Worm (Caenorhabditis elegans) whole organism, young adult: ENCODE data around the gene F36D3.14.

Experiments
- B0019.2 ChIP-seq: fragments of 200-800 bp; sonication (Bioruptor generic); conservative IDR thresholded peaks from 2 replicates; pipeline ENCODE4 v1.3.6; 2022; ENCODE audit warnings: missing genetic modification reagents, missing genetic modification characterization, missing compliant biosample characterization
- B0035.1 ChIP-seq: sonication (generic microtip); optimal IDR thresholded peaks from 2 replicates; lab custom pipeline; 2016; ENCODE audit warnings: missing genetic modification characterization, mild to moderate bottlenecking, missing compliant biosample characterization, missing genotype, missing genetic modification reagents
- D2030.7 ChIP-seq: fragments of 200-800 bp; sonication (Bioruptor generic); IDR thresholded peaks from 2 replicates; pipeline ENCODE4 v1.3.6; 2022; ENCODE audit warnings: missing genetic modification reagents, missing genetic modification characterization, missing compliant biosample characterization
- F33H1.4 ChIP-seq: fragments of 200-800 bp; sonication (Bioruptor generic); IDR thresholded peaks from 2 replicates; pipeline ENCODE4 v1.3.6; 2022; ENCODE audit warnings: missing genetic modification reagents, missing genetic modification characterization, missing compliant biosample characterization
- F37B4.10 ChIP-seq: fragments of 200-800 bp; sonication (Bioruptor generic); IDR thresholded peaks from 2 replicates; pipeline ENCODE4 v1.3.6; 2022; ENCODE audit warnings: missing genetic modification characterization, missing compliant biosample characterization
- F49E8.2 ChIP-seq: sonication (generic microtip); optimal IDR thresholded peaks from 3 replicates; lab custom pipeline; 2017; ENCODE audit warnings: missing genetic modification characterization, mild to moderate bottlenecking, missing compliant biosample characterization, antibody characterized with exemption, moderate library complexity; ENCODE audit not compliant: insufficient read depth
- Y53F4B.3 ChIP-seq: fragments of 200-800 bp; sonication (Bioruptor generic); IDR thresholded peaks from 2 replicates; pipeline ENCODE4 v1.3.6; 2022; ENCODE audit warnings: missing genetic modification reagents, missing genetic modification characterization, missing compliant biosample characterization
- Y67H2A.10 ChIP-seq: fragments of 200-800 bp; sonication (Bioruptor generic); conservative IDR thresholded peaks from 2 replicates; pipeline ENCODE4 v1.3.6; 2022; ENCODE audit warnings: missing genetic modification reagents, missing genetic modification characterization, missing compliant biosample characterization
- Y95B8A.8 ChIP-seq: fragments of 200-800 bp; sonication (Bioruptor generic); IDR thresholded peaks from 2 replicates; pipeline ENCODE4 v1.3.6; 2022; ENCODE audit warnings: missing genetic modification reagents, missing genetic modification characterization, missing compliant biosample characterization
- ZK185.1 ChIP-seq: sonication (generic microtip); optimal IDR thresholded peaks from 2 replicates; lab custom pipeline; 2016; ENCODE audit warnings: mild to moderate bottlenecking, missing genetic modification characterization, missing compliant biosample characterization; ENCODE audit not compliant: poor library complexity, severe bottlenecking
- athp-1 ChIP-seq: sonication (generic microtip); optimal IDR thresholded peaks from 2 replicates; lab custom pipeline; 2017; ENCODE audit warnings: mild to moderate bottlenecking, missing genetic modification characterization, missing compliant biosample characterization
- attf-3 ChIP-seq: fragments of 200-800 bp; sonication (Bioruptor generic); conservative IDR thresholded peaks from 2 replicates; pipeline ENCODE4 v1.3.6; 2022; ENCODE audit warnings: missing genetic modification reagents, missing genetic modification characterization, missing compliant biosample characterization
- ccch-3 ChIP-seq: fragments of 200-800 bp; sonication (Bioruptor generic); optimal IDR thresholded peaks from 2 replicates; lab custom pipeline; 2018; ENCODE audit warnings: mild to moderate bottlenecking, missing genetic modification characterization, missing compliant biosample characterization
- cebp-1 ChIP-seq, 2 experiments: fragments of 200-800 bp in 1 of 2; sonication (Bioruptor generic) in 1 of 2; sonication (generic microtip) in 1 of 2; IDR thresholded peaks in 1 of 2; optimal IDR thresholded peaks in 1 of 2; 2 replicates each; pipeline versions ENCODE4 v1.3.6 to Lab custom; 2017 to 2022; ENCODE audit warnings: missing compliant biosample characterization in 2 of 2, missing genetic modification characterization in 2 of 2, mild to moderate bottlenecking in 1 of 2, missing genetic modification reagents in 1 of 2, moderate library complexity in 1 of 2
- ceh-91 ChIP-seq: fragments of 200-800 bp; sonication (Bioruptor generic); IDR thresholded peaks from 2 replicates; pipeline ENCODE4 v1.3.6; 2022; ENCODE audit warnings: missing genetic modification reagents, missing genetic modification characterization, missing compliant biosample characterization
- die-1 ChIP-seq: sonication (generic microtip); optimal IDR thresholded peaks from 2 replicates; lab custom pipeline; 2016; ENCODE audit warnings: missing genotype, mild to moderate bottlenecking, missing genetic modification characterization, missing compliant biosample characterization
- dox-1 ChIP-seq: fragments of 200-800 bp; sonication (Bioruptor generic); IDR thresholded peaks from 2 replicates; pipeline ENCODE4 v1.3.6; 2022; ENCODE audit warnings: missing genetic modification reagents, missing genetic modification characterization, missing compliant biosample characterization
- dpff-1 ChIP-seq: sonication (generic microtip); optimal IDR thresholded peaks from 2 replicates; lab custom pipeline; 2017; ENCODE audit warnings: mild to moderate bottlenecking, missing genetic modification characterization, missing compliant biosample characterization
- egrh-3 ChIP-seq: fragments of 200-800 bp; sonication (Bioruptor generic); IDR thresholded peaks from 2 replicates; pipeline ENCODE4 v1.3.6; 2022; ENCODE audit warnings: missing genetic modification reagents, missing genetic modification characterization, missing compliant biosample characterization
- fkh-3 ChIP-seq: sonication (generic microtip); optimal IDR thresholded peaks from 2 replicates; lab custom pipeline; 2016; ENCODE audit warnings: mild to moderate bottlenecking, missing genetic modification characterization, missing compliant biosample characterization
- him-1 ChIP-seq: sonication (generic microtip); optimal IDR thresholded peaks from 2 replicates; lab custom pipeline; 2016; ENCODE audit warnings: missing genotype, missing genetic modification reagents, missing genetic modification characterization, missing compliant biosample characterization
- let-526 ChIP-seq: fragments of 200-800 bp; sonication (Bioruptor generic); IDR thresholded peaks from 2 replicates; pipeline ENCODE4 v1.3.6; 2022; ENCODE audit warnings: missing genetic modification reagents, missing genetic modification characterization, missing compliant biosample characterization
- let-607 ChIP-seq, 2 experiments: fragments of 200-800 bp in 1 of 2; sonication (Bioruptor generic) in 1 of 2; sonication (generic microtip) in 1 of 2; optimal IDR thresholded peaks; 2 replicates each; lab custom pipeline; 2016 to 2018; ENCODE audit warnings: mild to moderate bottlenecking in 2 of 2, missing compliant biosample characterization in 2 of 2, missing genetic modification characterization in 2 of 2, moderate library complexity in 2 of 2, missing genotype in 1 of 2
- lin-40 ChIP-seq: sonication (generic microtip); optimal IDR thresholded peaks from 2 replicates; lab custom pipeline; 2016; ENCODE audit warnings: missing genetic modification characterization, mild to moderate bottlenecking, missing compliant biosample characterization, missing genotype, missing genetic modification reagents
- lir-1 ChIP-seq: fragments of 200-800 bp; sonication (Bioruptor generic); conservative IDR thresholded peaks from 2 replicates; pipeline ENCODE4 v1.3.6; 2022; ENCODE audit warnings: missing genetic modification reagents, missing genetic modification characterization, missing compliant biosample characterization
- lsy-27 ChIP-seq: sonication (generic microtip); optimal IDR thresholded peaks from 2 replicates; lab custom pipeline; 2017; ENCODE audit warnings: missing genetic modification characterization, mild to moderate bottlenecking, missing compliant biosample characterization, antibody characterized with exemption, missing genotype, borderline replicate concordance; ENCODE audit not compliant: insufficient read depth
- madf-8 ChIP-seq: fragments of 200-800 bp; sonication (Bioruptor generic); conservative IDR thresholded peaks from 2 replicates; pipeline ENCODE4 v1.3.6; 2022; ENCODE audit warnings: missing genetic modification reagents, missing genetic modification characterization, missing compliant biosample characterization
- mes-4 ChIP-seq: sonication (generic microtip); optimal IDR thresholded peaks from 2 replicates; lab custom pipeline; 2016; ENCODE audit warnings: missing genotype, missing genetic modification characterization, missing compliant biosample characterization
- nfya-1 ChIP-seq: sonication (generic microtip); optimal IDR thresholded peaks from 2 replicates; lab custom pipeline; 2017; ENCODE audit warnings: antibody characterized with exemption, missing compliant biosample characterization, missing genetic modification characterization, borderline replicate concordance; ENCODE audit not compliant: insufficient read depth
- pha-4 ChIP-seq: fragments of 150-350 bp; sonication (generic microtip); optimal IDR thresholded peaks from 2 replicates; lab custom pipeline; 2014; ENCODE audit warnings: missing biosample characterization, missing genetic modification reagents, missing genetic modification characterization
- rcor-1 ChIP-seq: fragments of 200-800 bp; sonication (Bioruptor generic); IDR thresholded peaks from 2 replicates; pipeline ENCODE4 v1.3.6; 2022; ENCODE audit warnings: missing genetic modification reagents, missing genetic modification characterization, missing compliant biosample characterization
- repo-1 ChIP-seq: sonication (generic microtip); optimal IDR thresholded peaks from 2 replicates; lab custom pipeline; 2017; ENCODE audit warnings: mild to moderate bottlenecking, missing genetic modification characterization, missing compliant biosample characterization
- sdz-38 ChIP-seq: sonication (generic microtip); optimal IDR thresholded peaks from 2 replicates; lab custom pipeline; 2016; ENCODE audit warnings: missing genotype, missing genetic modification characterization, missing compliant biosample characterization
- somi-1 ChIP-seq: fragments of 200-800 bp; sonication (Bioruptor generic); optimal IDR thresholded peaks from 2 replicates; lab custom pipeline; 2018; ENCODE audit warnings: mild to moderate bottlenecking, missing genetic modification characterization, missing compliant biosample characterization
- tbp1 ChIP-seq: fragments of 200-800 bp; sonication (Bioruptor generic); optimal IDR thresholded peaks from 2 replicates; lab custom pipeline; 2018; ENCODE audit warnings: mild to moderate bottlenecking, missing genetic modification characterization, missing compliant biosample characterization
- ztf-22 ChIP-seq: fragments of 200-800 bp; sonication (Bioruptor generic); optimal IDR thresholded peaks from 2 replicates; lab custom pipeline; 2018; ENCODE audit warnings: mild to moderate bottlenecking, missing genetic modification characterization, moderate library complexity, missing compliant biosample characterization
- ztf-26 ChIP-seq: sonication (generic microtip); optimal IDR thresholded peaks from 2 replicates; lab custom pipeline; 2017; ENCODE audit warnings: missing genetic modification characterization, missing compliant biosample characterization

F36D3.14 gene

DNA sequence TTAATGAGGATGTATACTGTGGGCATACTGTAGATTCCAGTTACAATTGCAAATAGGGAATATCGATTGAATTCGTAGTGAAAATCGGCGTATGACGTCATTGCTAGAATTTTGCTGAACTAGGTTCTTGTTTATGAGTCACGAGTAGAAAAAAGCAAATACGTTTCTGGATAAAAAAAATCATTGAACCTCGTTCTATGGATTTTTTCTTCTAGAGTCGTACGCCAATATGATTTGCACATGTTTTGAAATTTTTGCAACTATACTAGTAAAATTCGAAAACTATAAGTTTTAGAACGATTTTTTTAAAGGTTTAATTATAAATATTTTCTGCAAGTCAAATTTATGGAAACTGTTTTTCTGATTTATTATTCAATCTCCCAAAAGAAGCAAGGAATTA is 35.2 kb downstream of the F36D3.14 start, which contains the start of gene sru-44 (continued):
- TF ChIP-seq lir-1 (GFP tag; lab: Robert Waterston, UW), result no peak
- TF ChIP-seq ceh-91 (GFP tag; lab: Robert Waterston, UW), result no peak
- no peak for TF ChIP-seq repo-1 (tag; lab: Kevin White, UChicago)
- TF ChIP-seq let-607 (tag; optimal IDR thresholded peaks at IDR 0.05; lab: Kevin White, UChicago), result no peak
- TF ChIP-seq cebp-1 (GFP tag; IDR thresholded peaks at IDR 0.05; lab: Robert Waterston, UW), result no peak
- no peak for TF ChIP-seq cebp-1 (tag; optimal IDR thresholded peaks at IDR 0.05; lab: Kevin White, UChicago)

DNA sequence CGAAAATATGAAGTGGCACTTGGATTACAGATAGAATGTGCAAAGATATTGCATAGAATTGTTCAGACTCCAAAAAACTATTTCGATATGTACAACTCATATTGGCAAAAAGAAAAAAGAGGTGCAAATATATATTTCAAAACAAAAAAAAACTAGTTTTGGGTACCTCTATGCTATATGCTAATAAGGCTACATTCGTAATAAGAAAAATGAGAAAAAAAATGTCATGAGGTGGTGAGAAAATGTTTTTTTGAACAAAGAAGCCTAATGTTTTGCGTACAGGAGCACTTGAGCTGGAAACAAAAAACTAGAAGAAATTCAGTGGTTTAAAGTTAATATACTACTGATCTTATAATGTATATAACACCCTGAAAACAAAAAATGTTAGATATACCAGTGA is 42.2 kb downstream of the F36D3.14 start, which contains the start of gene srh-142:
Gene srh-142, minus strand, starts transcription at position 101 of the 400 bp plus-strand sequence.
- TF ChIP-seq let-607 (tag; optimal IDR thresholded peaks at IDR 0.05; lab: Kevin White, UChicago) (no peak), egrh-3 (GFP tag; lab: Robert Waterston, UW) (no peak), F33H1.4 (GFP tag; lab: Robert Waterston, UW) (no peak), him-1 (no peak), F49E8.2 (tag; lab: Kevin White, UChicago) (no peak), lin-40 (tag; lab: Kevin White, UChicago) (no peak), athp-1 (tag; lab: Kevin White, UChicago) (no peak), fkh-3 (tag; lab: Kevin White, UChicago) (no peak), die-1 (tag; lab: Kevin White, UChicago) (no peak), D2030.7 (no peak), nfya-1 (tag; lab: Kevin White, UChicago) (no peak), Y67H2A.10 (GFP tag; lab: Robert Waterston, UW) (no peak), mes-4 (tag; lab: Kevin White, UChicago) (no peak), ccch-3 (no peak), sdz-38 (tag; lab: Kevin White, UChicago) (no peak), Y95B8A.8 (GFP tag; lab: Robert Waterston, UW) (no peak), ztf-22 (GFP tag; lab: Kevin White, UChicago) (no peak), B0019.2 (GFP tag; lab: Robert Waterston, UW) (no peak), madf-8 (GFP tag; lab: Robert Waterston, UW) (no peak), lsy-27 (tag; lab: Kevin White, UChicago) (no peak)

DNA sequence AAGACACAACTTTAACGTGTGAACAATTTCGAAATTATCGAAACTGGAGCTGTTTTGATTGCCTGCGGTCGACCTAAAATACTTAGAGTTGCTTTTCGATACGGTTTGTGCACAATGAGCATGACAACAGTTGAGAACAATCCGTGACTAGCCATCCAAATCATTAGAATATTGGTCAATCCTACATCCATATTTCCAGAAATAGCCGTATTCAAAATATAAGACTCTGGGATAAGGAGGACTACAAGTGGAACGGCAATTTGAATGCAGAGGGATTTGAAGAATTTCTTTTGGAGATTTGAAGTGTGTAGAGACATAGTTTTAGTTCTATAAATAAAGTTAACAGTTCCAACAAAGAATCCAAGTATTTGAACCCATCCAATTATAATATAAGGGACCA is 43.7 kb downstream of the F36D3.14 start:
- no peak for TF ChIP-seq somi-1 (GFP tag; lab: Kevin White, UChicago)
- TF ChIP-seq dpff-1 (tag; lab: Kevin White, UChicago), result no peak
- TF ChIP-seq ccch-3, result no peak
- no peak for TF ChIP-seq Y53F4B.3 (GFP tag; lab: Robert Waterston, UW)
- TF ChIP-seq dox-1 (GFP tag; lab: Robert Waterston, UW), result no peak
- no peak for TF ChIP-seq pha-4 (tag; lab: Kevin White, UChicago)
- TF ChIP-seq tbp1 (GFP tag; lab: Kevin White, UChicago), result no peak
- TF ChIP-seq ZK185.1 (tag; lab: Kevin White, UChicago), result no peak
- no peak for TF ChIP-seq let-526 (GFP tag; lab: Robert Waterston, UW)
- TF ChIP-seq D2030.7, result no peak
- no peak for TF ChIP-seq F37B4.10
- no peak for TF ChIP-seq F33H1.4 (GFP tag; lab: Robert Waterston, UW)
- TF ChIP-seq Y67H2A.10 (GFP tag; lab: Robert Waterston, UW), result no peak
- no peak for TF ChIP-seq B0035.1 (tag; lab: Kevin White, UChicago)
- TF ChIP-seq attf-3 (GFP tag; lab: Robert Waterston, UW), result no peak
- no peak for TF ChIP-seq rcor-1 (GFP tag; lab: Robert Waterston, UW)
- TF ChIP-seq ztf-26, result no peak
